Worm (Caenorhabditis elegans) whole organism, L3 larva: ENCODE data around the gene Y51H4A.22.

Experiments
- ZK546.5 ChIP-seq: sonication (generic microtip); optimal IDR thresholded peaks from 2 replicates; lab custom pipeline; 2017; ENCODE audit warnings: missing biosample characterization, missing genetic modification characterization
- aly-2 ChIP-seq: fragments of 150-350 bp; optimal IDR thresholded peaks from 2 replicates; lab custom pipeline; 2014; ENCODE audit warnings: missing biosample characterization, missing genetic modification characterization
- ama-1 ChIP-seq: fragments of 150-350 bp; optimal IDR thresholded peaks from 2 replicates; lab custom pipeline; 2018
- egl-5 ChIP-seq: fragments of 150-350 bp; optimal IDR thresholded peaks from 2 replicates; lab custom pipeline; 2017; ENCODE audit warnings: missing biosample characterization, missing genetic modification reagents, missing genetic modification characterization, inconsistent platforms
- fkh-10 ChIP-seq: sonication (generic microtip); optimal IDR thresholded peaks from 2 replicates; lab custom pipeline; 2017; ENCODE audit warnings: missing biosample characterization, missing genetic modification reagents, missing genetic modification characterization
- fos-1 ChIP-seq: fragments of 150-350 bp; optimal IDR thresholded peaks from 2 replicates; lab custom pipeline; 2014; ENCODE audit warnings: missing biosample characterization, missing genetic modification characterization
- nhr-76 ChIP-seq: fragments of 150-350 bp; sonication (generic microtip); optimal IDR thresholded peaks from 5 replicates; lab custom pipeline; 2014; ENCODE audit warnings: missing biosample characterization, missing genetic modification characterization
- pqm-1 ChIP-seq: fragments of 150-350 bp; optimal IDR thresholded peaks from 2 replicates; lab custom pipeline; 2017; ENCODE audit warnings: missing biosample characterization, missing genetic modification characterization, inconsistent platforms
- sea-2 ChIP-seq: fragments of 150-350 bp; sonication (generic microtip); optimal IDR thresholded peaks from 4 replicates; lab custom pipeline; 2014; ENCODE audit warnings: missing biosample characterization, missing genetic modification reagents, missing genetic modification characterization
- skn-1 ChIP-seq: fragments of 150-350 bp; optimal IDR thresholded peaks from 2 replicates; lab custom pipeline; 2014; ENCODE audit warnings: missing biosample characterization, missing genetic modification characterization
- unc-62 ChIP-seq: fragments of 150-350 bp; sonication (generic microtip); optimal IDR thresholded peaks from 4 replicates; lab custom pipeline; 2014; ENCODE audit warnings: missing biosample characterization, missing genetic modification reagents, missing genetic modification characterization

ce11 chrIV:16751087-16751486, 30.6 kb downstream of the Y51H4A.22 start:
- no peak for TF ChIP-seq fkh-10 (GFP tag; lab: Kevin White, UChicago)
- no peak for TF ChIP-seq fos-1 (tag; lab: Kevin White, UChicago)
- TF ChIP-seq nhr-76 (tag; lab: Kevin White, UChicago), result no peak
- no peak for TF ChIP-seq ama-1 (lab: Kevin White, UChicago)
- TF ChIP-seq pqm-1 (tag; lab: Kevin White, UChicago), result no peak
- no peak for TF ChIP-seq unc-62 (GFP tag; lab: Kevin White, UChicago)
- no peak for TF ChIP-seq aly-2 (tag; lab: Kevin White, UChicago)
- no peak for TF ChIP-seq sea-2 (GFP tag; lab: Kevin White, UChicago)
- no peak for TF ChIP-seq ZK546.5 (tag; lab: Kevin White, UChicago)
- no peak for TF ChIP-seq skn-1 (tag; lab: Kevin White, UChicago)
- no peak for TF ChIP-seq egl-5
